Worm (Caenorhabditis elegans) whole organism, L4/young adult: ENCODE measurements around the gene aqp-5.

Source experiments
- dao-5 ChIP-seq: sonication (generic microtip); optimal IDR thresholded peaks from 2 replicates; lab custom pipeline; 2016; ENCODE audit warnings: missing genotype, missing genetic modification characterization, moderate library complexity, missing compliant biosample characterization
- him-1 ChIP-seq: sonication (generic microtip); optimal IDR thresholded peaks from 2 replicates; lab custom pipeline; 2016; ENCODE audit warnings: missing genotype, missing genetic modification reagents, missing genetic modification characterization, missing compliant biosample characterization

DNA sequence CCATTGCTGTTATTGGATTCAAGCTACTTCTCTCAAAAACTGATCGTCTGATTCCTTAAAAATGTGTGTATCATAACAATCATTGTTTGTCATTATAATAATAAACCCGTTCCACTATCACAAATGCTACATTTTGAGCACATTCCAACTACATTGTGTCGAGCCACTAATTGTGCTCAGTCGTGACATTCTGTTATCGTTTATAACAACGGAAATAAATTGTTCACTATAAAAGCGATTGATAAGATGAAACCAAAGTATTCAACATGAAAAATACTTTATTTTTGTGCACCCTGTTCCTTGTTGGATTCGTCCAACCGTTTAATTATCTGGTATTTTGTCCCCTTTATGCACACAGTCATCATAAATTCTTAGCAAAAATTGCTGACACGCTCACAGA lies 1.6 kb downstream of the aqp-5 start, which contains the start of gene ugt-33:
- no peak for TF ChIP-seq him-1 (tag; lab: Kevin White, UChicago)
- TF ChIP-seq dao-5 (tag; lab: Kevin White, UChicago): no peak
